Worm (Caenorhabditis elegans): ENCODE results near the gene F59A7.7.

Gene F59A7.7

DNA sequence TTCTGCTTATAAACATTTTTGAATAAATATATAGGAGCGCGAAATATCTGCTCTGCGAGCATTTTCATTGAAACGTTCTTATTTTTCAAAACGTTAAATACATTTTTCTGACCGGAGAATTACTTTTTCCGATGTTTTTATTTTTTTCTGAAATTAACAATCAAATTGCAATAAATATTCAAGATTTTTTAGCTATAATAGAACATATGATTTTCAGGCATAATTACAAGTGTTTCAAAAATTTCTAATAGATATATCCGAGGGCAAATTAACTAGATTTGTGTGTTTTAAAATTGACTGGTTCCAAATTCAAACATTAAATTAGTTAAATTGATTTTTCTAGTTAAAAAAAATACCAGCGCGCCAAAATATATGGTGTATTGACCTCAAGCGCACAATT, 32.9 kb upstream of the F59A7.7 start, which contains the start of gene T08B1.4:
Gene T08B1.4 (plus strand): TSS at position 301 of the 400 bp plus-strand sequence.
- TF ChIP-seq nhr-67 (tag; optimal IDR thresholded peaks at IDR 0.05) (no peak), ceh-9 (tag; optimal IDR thresholded peaks at IDR 0.05) (no peak), nhr-23 (tag; optimal IDR thresholded peaks at IDR 0.05) (no peak), ama-1 (optimal IDR thresholded peaks at IDR 0.05) (no peak), nhr-28 (tag; optimal IDR thresholded peaks at IDR 0.05) (no peak), elt-2 (tag; optimal IDR thresholded peaks at IDR 0.05) (no peak), ceh-82 (tag; optimal IDR thresholded peaks at IDR 0.05) (no peak), daf-12 (tag; optimal IDR thresholded peaks at IDR 0.05) (no peak), zag-1 (tag; optimal IDR thresholded peaks at IDR 0.05) (no peak), ZK546.5 (tag; optimal IDR thresholded peaks at IDR 0.05) (no peak), nhr-43 (tag; optimal IDR thresholded peaks at IDR 0.05; ENCODE audit: poor library complexity, severe bottlenecking) (no peak), tbx-2 (tag; optimal IDR thresholded peaks at IDR 0.05) (no peak), aly-2 (tag; optimal IDR thresholded peaks at IDR 0.05) (no peak), nhr-25 (tag; optimal IDR thresholded peaks at IDR 0.05) (no peak), ztf-11 (tag; optimal IDR thresholded peaks at IDR 0.05) (no peak), nhr-12 (tag; optimal IDR thresholded peaks at IDR 0.05) (no peak), sea-2 (GFP tag; optimal IDR thresholded peaks at IDR 0.05) (no peak), pqm-1 (tag; optimal IDR thresholded peaks at IDR 0.05) (no peak), unc-39 (tag; optimal IDR thresholded peaks at IDR 0.05) (no peak)

DNA sequence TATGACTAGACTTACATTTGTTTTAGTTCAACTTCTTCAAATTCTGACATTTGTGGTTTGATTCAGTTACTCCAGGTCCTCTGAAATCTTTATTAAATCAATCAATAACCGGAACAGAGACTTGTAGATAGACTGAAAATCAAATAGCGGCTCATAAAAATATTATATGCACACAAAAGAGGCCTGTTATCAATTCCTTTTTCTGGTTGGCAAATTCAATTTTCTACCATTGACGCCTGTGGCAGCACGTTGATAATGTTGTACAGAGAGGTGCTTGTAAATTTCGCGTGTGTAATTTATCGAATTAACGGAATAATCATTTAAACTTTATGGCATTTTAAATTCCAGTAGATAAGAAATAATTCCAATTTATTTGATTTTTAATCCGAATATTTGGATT, 24.9 kb upstream of the F59A7.7 start, which contains the start of gene T08B1.1:
Gene T08B1.1 (minus strand): TSS at position 92 of the 400 bp plus-strand sequence.
- TF ChIP-seq tbx-2 (tag; optimal IDR thresholded peaks at IDR 0.05) (no peak), ceh-28 (tag; optimal IDR thresholded peaks at IDR 0.05) (no peak), pqm-1 (tag; optimal IDR thresholded peaks at IDR 0.05) (peak; percentile 74), ama-1 (optimal IDR thresholded peaks at IDR 0.05) (no peak), elt-2 (tag; optimal IDR thresholded peaks at IDR 0.05) (peak; percentile 88)

DNA sequence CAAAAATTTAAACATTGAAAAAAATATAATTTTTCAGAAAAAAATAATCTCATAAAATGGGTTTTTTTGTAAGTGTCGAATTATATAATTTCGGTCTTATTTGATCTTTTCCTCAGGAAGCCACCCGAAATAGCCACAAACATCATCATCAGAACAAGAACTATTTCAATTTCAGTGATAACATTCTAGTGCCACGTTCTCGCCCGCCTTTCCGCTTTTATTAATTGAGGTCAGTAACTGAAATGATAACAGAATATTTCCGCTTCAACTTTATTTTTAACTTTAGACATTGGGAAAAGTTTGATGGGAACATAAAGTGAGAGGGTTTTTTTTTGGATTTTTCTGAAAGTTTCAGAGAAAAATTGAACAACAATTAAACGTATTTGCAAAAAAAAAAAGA, 22.7 kb upstream of the F59A7.7 start:
- no peak for TF ChIP-seq pha-4 (tag; optimal IDR thresholded peaks at IDR 0.05)
- peak; percentile 28 for TF ChIP-seq pqm-1 (tag; optimal IDR thresholded peaks at IDR 0.05)
- TF ChIP-seq elt-2 (tag; optimal IDR thresholded peaks at IDR 0.05), result peak; percentile 69

DNA sequence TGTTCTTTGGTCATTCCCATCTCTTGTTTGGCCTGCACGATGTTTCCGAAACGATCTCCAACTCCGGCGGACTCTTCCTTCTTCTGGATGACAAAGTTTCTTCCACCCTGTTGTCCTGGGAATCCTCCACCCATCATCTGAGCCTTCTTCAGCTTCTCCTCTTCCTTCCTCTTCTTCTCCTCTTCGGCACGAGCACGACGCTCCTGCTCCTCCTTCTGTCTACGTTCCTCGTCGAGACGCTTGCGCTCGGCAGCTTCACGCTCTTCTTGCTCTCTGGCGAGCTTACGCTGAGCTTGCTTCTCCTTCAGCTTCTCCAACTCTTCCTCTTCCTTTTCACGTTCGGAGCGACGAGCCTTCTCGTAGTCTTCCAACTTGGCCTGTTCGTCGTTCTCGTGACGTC, 20.5 kb upstream of the F59A7.7 start:
- no peak for TF ChIP-seq ZK546.5 (tag; optimal IDR thresholded peaks at IDR 0.05)
- TF ChIP-seq lsy-12 (tag; optimal IDR thresholded peaks at IDR 0.05), result no peak
- no peak for TF ChIP-seq egl-5 (tag; optimal IDR thresholded peaks at IDR 0.05)
- no peak for TF ChIP-seq nhr-12 (tag; optimal IDR thresholded peaks at IDR 0.05)
- TF ChIP-seq nfya-1 (tag; optimal IDR thresholded peaks at IDR 0.05; ENCODE audit: insufficient read depth), result no peak
- TF ChIP-seq lin-15B (tag; optimal IDR thresholded peaks at IDR 0.05), result no peak
- no peak for TF ChIP-seq eor-1 (tag; optimal IDR thresholded peaks at IDR 0.05)
- TF ChIP-seq ceh-82 (tag; optimal IDR thresholded peaks at IDR 0.05), result no peak
- no peak for TF ChIP-seq nhr-28 (tag; optimal IDR thresholded peaks at IDR 0.05)
- no peak for TF ChIP-seq tbx-2 (tag; optimal IDR thresholded peaks at IDR 0.05)
- TF ChIP-seq elt-2 (tag; optimal IDR thresholded peaks at IDR 0.05), result no peak

DNA sequence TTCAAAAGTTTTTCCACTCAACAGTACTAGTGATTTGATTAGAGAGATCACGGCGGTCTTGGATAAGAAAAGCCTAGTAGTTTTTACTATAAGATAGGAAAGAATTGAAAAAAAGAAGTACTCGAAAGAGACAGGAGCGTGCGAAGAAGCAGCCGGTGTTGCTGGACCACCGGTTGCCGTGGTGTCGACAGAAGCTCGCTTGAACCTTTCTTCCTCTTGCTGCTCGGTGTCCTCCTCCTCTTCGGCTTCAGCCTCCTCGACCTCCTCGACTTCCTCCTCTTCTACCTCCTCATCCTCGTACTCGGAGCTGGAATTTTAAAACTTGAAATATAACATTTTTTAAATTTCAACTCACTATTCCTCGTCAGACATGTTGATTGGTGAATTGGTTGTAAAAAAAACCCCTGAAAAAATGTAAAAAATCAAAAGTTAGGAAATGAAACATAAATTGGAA, 19.3 kb upstream of the F59A7.7 start, which contains the start of gene tnt-4:
Gene tnt-4 (minus strand): TSS at position 404 of the 454 bp plus-strand sequence.
- TF ChIP-seq ceh-9 (tag; optimal IDR thresholded peaks at IDR 0.05) (no peak), nhr-11 (tag; optimal IDR thresholded peaks at IDR 0.05) (no peak), hmg-11 (tag; optimal IDR thresholded peaks at IDR 0.05) (no peak), nhr-76 (tag; optimal IDR thresholded peaks at IDR 0.05) (no peak), mdl-1 (tag; optimal IDR thresholded peaks at IDR 0.05) (no peak), pha-4 (tag; optimal IDR thresholded peaks at IDR 0.05) (no peak)

DNA sequence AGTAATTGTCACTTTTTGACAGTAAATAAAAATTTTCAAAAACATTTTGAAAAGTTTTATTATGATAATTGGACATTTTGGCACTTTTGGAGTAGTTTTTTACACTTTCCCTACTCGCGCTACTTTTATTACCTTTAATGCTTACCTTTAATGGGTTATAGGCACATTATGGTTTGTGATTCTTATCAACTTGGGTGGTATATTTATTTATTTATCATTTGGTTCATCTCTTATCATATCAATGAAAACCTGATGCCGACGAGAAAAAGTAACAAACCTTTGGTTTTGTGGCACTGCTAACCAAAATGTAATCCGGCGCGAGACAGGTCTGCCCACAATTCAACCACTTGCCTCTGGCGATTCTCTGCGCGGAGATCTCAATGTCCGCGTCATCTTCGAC, 13.5 kb upstream of the F59A7.7 start:
- TF ChIP-seq pha-4 (tag; optimal IDR thresholded peaks at IDR 0.05), result peak; percentile 7
- TF ChIP-seq elt-2 (tag; optimal IDR thresholded peaks at IDR 0.05), result peak; percentile 45
- TF ChIP-seq ztf-11 (tag; optimal IDR thresholded peaks at IDR 0.05), result no peak
